Worm (Caenorhabditis elegans) whole organism, young adult: ENCODE data around the gene Y47D7A.6.

ENCODE experiments used
- D2030.7 ChIP-seq: fragments of 200-800 bp; sonication (Bioruptor generic); IDR thresholded peaks from 2 replicates; pipeline ENCODE4 v1.3.6; 2022; ENCODE audit warnings: missing genetic modification reagents, missing genetic modification characterization, missing compliant biosample characterization
- ama-1 ChIP-seq, 3 experiments: fragments of 150-350 bp in 1 of 3; sonication (generic microtip) in 2 of 3; optimal IDR thresholded peaks; 2 replicates each; lab custom pipeline; 2014 to 2018; ENCODE audit warnings: missing biosample characterization in 2 of 3, missing genetic modification characterization in 2 of 3, missing genetic modification reagents in 2 of 3
- efl-1 ChIP-seq: fragments of 150-350 bp; optimal IDR thresholded peaks from 2 replicates; lab custom pipeline; 2014; ENCODE audit warnings: missing biosample characterization, missing genetic modification reagents, missing genetic modification characterization
- gei-17 ChIP-seq: fragments of 200-800 bp; sonication (Bioruptor generic); optimal IDR thresholded peaks from 2 replicates; lab custom pipeline; 2018; ENCODE audit warnings: mild to moderate bottlenecking, missing genetic modification characterization, missing compliant biosample characterization
- let-607 ChIP-seq, 2 experiments: fragments of 200-800 bp in 1 of 2; sonication (Bioruptor generic) in 1 of 2; sonication (generic microtip) in 1 of 2; optimal IDR thresholded peaks; 2 replicates each; lab custom pipeline; 2016 to 2018; ENCODE audit warnings: mild to moderate bottlenecking in 2 of 2, missing compliant biosample characterization in 2 of 2, missing genetic modification characterization in 2 of 2, moderate library complexity in 2 of 2, missing genotype in 1 of 2
- nhr-179 ChIP-seq: sonication (generic microtip); optimal IDR thresholded peaks from 2 replicates; lab custom pipeline; 2016; ENCODE audit warnings: mild to moderate bottlenecking, missing genetic modification characterization, missing compliant biosample characterization
- nhr-90 ChIP-seq: sonication (generic microtip); optimal IDR thresholded peaks from 2 replicates; lab custom pipeline; 2016; ENCODE audit warnings: missing genotype, mild to moderate bottlenecking, missing genetic modification characterization, missing compliant biosample characterization
- snpc-4 ChIP-seq, 5 experiments: fragments of 150-350 bp in 1 of 5; sonication (generic microtip) in 4 of 5; optimal IDR thresholded peaks; 2 replicates each; lab custom pipeline; 2014 to 2018; ENCODE audit warnings: missing genetic modification characterization in 5 of 5, missing biosample characterization in 3 of 5, antibody characterized with exemption in 2 of 5, mild to moderate bottlenecking in 2 of 5, missing compliant biosample characterization in 2 of 5, missing genotype in 2 of 5, moderate library complexity in 2 of 5, missing genetic modification reagents in 1 of 5
- sptf-2 ChIP-seq: fragments of 200-800 bp; sonication (Bioruptor generic); optimal IDR thresholded peaks from 2 replicates; lab custom pipeline; 2018; ENCODE audit warnings: mild to moderate bottlenecking, missing genetic modification characterization, missing compliant biosample characterization
- zfh-2 ChIP-seq: fragments of 200-800 bp; sonication (Bioruptor generic); conservative IDR thresholded peaks from 2 replicates; pipeline ENCODE4 v1.3.6; 2022; ENCODE audit warnings: missing genetic modification reagents, missing genetic modification characterization, missing compliant biosample characterization

Y47D7A.6 gene

DNA sequence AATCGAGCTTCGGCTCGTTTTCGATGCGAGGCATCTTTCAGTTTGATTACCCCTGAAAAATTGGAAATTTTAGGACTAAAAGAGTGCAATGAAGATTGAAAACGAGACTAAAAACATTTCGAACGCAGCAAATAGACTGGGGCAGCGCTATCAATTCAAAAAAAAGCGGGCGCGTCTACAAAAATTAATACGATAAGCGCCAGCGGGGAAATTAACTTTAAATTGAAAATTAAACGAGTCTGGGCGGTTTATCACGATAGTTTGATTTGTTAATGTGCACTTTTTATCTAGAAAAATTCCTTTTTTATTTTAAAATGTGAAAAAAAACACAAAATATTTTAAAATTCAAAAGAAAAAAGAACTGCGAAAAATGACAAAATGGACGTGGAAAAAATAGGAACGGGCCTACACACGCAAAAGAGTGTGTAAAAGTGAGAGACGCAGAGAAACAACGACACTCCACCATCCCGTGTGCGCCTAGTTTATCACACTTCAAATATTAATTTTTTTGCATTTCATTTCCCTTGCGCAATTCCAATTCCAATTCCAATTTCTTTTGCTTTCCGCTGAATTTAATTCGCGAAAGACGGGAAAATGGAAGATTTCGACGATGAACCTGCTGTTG is 46.6 kb downstream of the Y47D7A.6 start, which contains the start of the genes gmpr-1 and fipp-1 (continued):
- TF ChIP-seq ama-1 (optimal IDR thresholded peaks at IDR 0.05; lab: Kevin White, UChicago) (no peak), ama-1 (GFP tag; optimal IDR thresholded peaks at IDR 0.05; lab: Kevin White, UChicago) (no peak), nhr-90 (tag; lab: Kevin White, UChicago) (no peak), nhr-179 (tag; lab: Kevin White, UChicago) (no peak)

- TF ChIP-seq gei-17, result no peak
- no peak for TF ChIP-seq snpc-4 (GFP tag; optimal IDR thresholded peaks at IDR 0.05; lab: Kevin White, UChicago)
- TF ChIP-seq snpc-4 (tag; optimal IDR thresholded peaks at IDR 0.05; lab: Kevin White, UChicago), result no peak
- TF ChIP-seq zfh-2, result peak; percentile 68
- TF ChIP-seq sptf-2 (GFP tag; lab: Kevin White, UChicago), result no peak
- no peak for TF ChIP-seq efl-1 (GFP tag; lab: Kevin White, UChicago)
- TF ChIP-seq D2030.7, result no peak
- TF ChIP-seq let-607 (tag; optimal IDR thresholded peaks at IDR 0.05; lab: Kevin White, UChicago), result no peak
Observed at ce11 chrV:4370515-4370914, 47.5 kb downstream of the Y47D7A.6 start.
